Worm (Caenorhabditis elegans) whole organism, L4 larva: ENCODE results near the gene srg-36.
A peak's percentile ranks its signal among the peaks of the same experiment; 100 is the strongest.

Experiments used
- D1046.2 ChIP-seq: fragments of 200-800 bp; sonication (Bioruptor generic); IDR thresholded peaks from 2 replicates; pipeline ENCODE4 v1.3.6; 2022; ENCODE audit warnings: missing genetic modification characterization, missing compliant biosample characterization
- F10B5.3 ChIP-seq: sonication (generic microtip); optimal IDR thresholded peaks from 2 replicates; lab custom pipeline; 2016; ENCODE audit warnings: mild to moderate bottlenecking, missing genetic modification characterization, missing compliant biosample characterization
- F26F4.8 ChIP-seq: fragments of 200-800 bp; sonication (Bioruptor generic); conservative IDR thresholded peaks from 2 replicates; pipeline ENCODE4 v1.3.6; 2022; ENCODE audit warnings: missing genetic modification characterization, missing compliant biosample characterization
- F37D6.2 ChIP-seq: sonication (generic microtip); optimal IDR thresholded peaks from 2 replicates; lab custom pipeline; 2016; ENCODE audit warnings: mild to moderate bottlenecking, missing genetic modification characterization, missing compliant biosample characterization
- T26A8.4 ChIP-seq: fragments of 200-800 bp; sonication (Bioruptor generic); IDR thresholded peaks from 2 replicates; pipeline ENCODE4 v1.3.6; 2022; ENCODE audit warnings: missing genetic modification characterization, missing compliant biosample characterization
- Y75B8A.6 ChIP-seq: fragments of 200-800 bp; sonication (Bioruptor generic); IDR thresholded peaks from 2 replicates; pipeline ENCODE4 v1.3.6; 2022; ENCODE audit warnings: missing genetic modification reagents, missing genetic modification characterization, missing compliant biosample characterization
- ZK337.2 ChIP-seq: fragments of 200-800 bp; sonication (Bioruptor generic); IDR thresholded peaks from 2 replicates; pipeline ENCODE4 v1.3.6; 2022; ENCODE audit warnings: missing genetic modification reagents, missing genetic modification characterization, missing compliant biosample characterization
- ZK546.5 ChIP-seq, 2 experiments: sonication (generic microtip); optimal IDR thresholded peaks; 2 replicates each; lab custom pipeline; 2017; ENCODE audit warnings: missing biosample characterization in 2 of 2, missing genetic modification characterization in 2 of 2
- aha-1 ChIP-seq: fragments of 150-350 bp; peaks from one replicate; lab custom pipeline; 2014; ENCODE audit warnings: missing biosample characterization, missing genetic modification characterization
- attf-4 ChIP-seq: sonication (generic microtip); optimal IDR thresholded peaks from 3 replicates; lab custom pipeline; 2017; ENCODE audit warnings: missing biosample characterization, missing genetic modification characterization
- ceh-44 ChIP-seq: fragments of 200-800 bp; sonication (Bioruptor generic); IDR thresholded peaks from 2 replicates; pipeline ENCODE4 v1.3.6; 2022; ENCODE audit warnings: missing genetic modification reagents, missing genetic modification characterization, missing compliant biosample characterization
- ceh-82 ChIP-seq: sonication (generic microtip); optimal IDR thresholded peaks from 2 replicates; lab custom pipeline; 2017; ENCODE audit warnings: missing biosample characterization, missing genetic modification characterization
- ctbp-1 ChIP-seq: fragments of 200-800 bp; sonication (Bioruptor generic); IDR thresholded peaks from 2 replicates; pipeline ENCODE4 v1.3.6; 2022; ENCODE audit warnings: missing genetic modification reagents, missing genetic modification characterization, missing compliant biosample characterization
- daf-12 ChIP-seq: fragments of 150-350 bp; optimal IDR thresholded peaks from 2 replicates; lab custom pipeline; 2014; ENCODE audit warnings: missing biosample characterization, missing genetic modification reagents, missing genetic modification characterization
- daf-16 ChIP-seq, 3 experiments: sonication (generic microtip); optimal IDR thresholded peaks; 2 replicates each; lab custom pipeline; 2016 to 2017; ENCODE audit warnings: missing genetic modification characterization in 3 of 3, missing genetic modification reagents in 3 of 3, mild to moderate bottlenecking in 2 of 3, missing compliant biosample characterization in 2 of 3, missing biosample characterization in 1 of 3, moderate library complexity in 1 of 3
- daf-19 ChIP-seq: fragments of 200-800 bp; sonication (Bioruptor generic); conservative IDR thresholded peaks from 2 replicates; pipeline ENCODE4 v1.3.6; 2022; ENCODE audit warnings: missing genetic modification characterization, missing compliant biosample characterization
- daf-8 ChIP-seq: fragments of 200-800 bp; sonication (Bioruptor generic); IDR thresholded peaks from 2 replicates; pipeline ENCODE4 v1.3.6; 2022; ENCODE audit warnings: missing genetic modification characterization, missing compliant biosample characterization
- dmd-6 ChIP-seq: fragments of 200-800 bp; sonication (Bioruptor generic); IDR thresholded peaks from 2 replicates; pipeline ENCODE4 v1.3.6; 2022; ENCODE audit warnings: missing genetic modification reagents, missing genetic modification characterization, missing compliant biosample characterization
- dmd-9 ChIP-seq: fragments of 200-800 bp; sonication (Bioruptor generic); IDR thresholded peaks from 2 replicates; pipeline ENCODE4 v1.3.6; 2022; ENCODE audit warnings: missing genetic modification reagents, missing genetic modification characterization, missing compliant biosample characterization
- duxl-1 ChIP-seq: sonication (generic microtip); optimal IDR thresholded peaks from 2 replicates; lab custom pipeline; 2016; ENCODE audit warnings: mild to moderate bottlenecking, missing genetic modification characterization, moderate library complexity, missing compliant biosample characterization; ENCODE audit not compliant: poor library complexity
- dve-1 ChIP-seq: sonication (generic microtip); optimal IDR thresholded peaks from 2 replicates; lab custom pipeline; 2017; ENCODE audit warnings: antibody characterized with exemption, mild to moderate bottlenecking, missing genetic modification characterization, missing compliant biosample characterization; ENCODE audit not compliant: insufficient read depth
- egl-27 ChIP-seq: sonication (generic microtip); optimal IDR thresholded peaks from 3 replicates; lab custom pipeline; 2017; ENCODE audit warnings: missing biosample characterization, missing genetic modification reagents, missing genetic modification characterization
- egl-43 ChIP-seq: fragments of 200-800 bp; sonication (Bioruptor generic); IDR thresholded peaks from 2 replicates; pipeline ENCODE4 v1.3.6; 2022; ENCODE audit warnings: missing genetic modification reagents, missing genetic modification characterization, missing compliant biosample characterization
- fkh-10 ChIP-seq: fragments of 150-350 bp; optimal IDR thresholded peaks from 2 replicates; lab custom pipeline; 2014; ENCODE audit warnings: missing biosample characterization, missing genetic modification reagents, missing genetic modification characterization
- fos-1 ChIP-seq: fragments of 150-350 bp; optimal IDR thresholded peaks from 2 replicates; lab custom pipeline; 2014; ENCODE audit warnings: missing biosample characterization, missing genetic modification characterization
- gei-8 ChIP-seq: fragments of 200-800 bp; sonication (Bioruptor generic); optimal IDR thresholded peaks from 2 replicates; lab custom pipeline; 2018; ENCODE audit warnings: mild to moderate bottlenecking, missing genetic modification characterization, missing compliant biosample characterization
- hif-1 ChIP-seq, 2 experiments: sonication (generic microtip); optimal IDR thresholded peaks; 2 replicates each; lab custom pipeline; 2016 to 2017; ENCODE audit warnings: missing compliant biosample characterization in 2 of 2, missing genetic modification characterization in 2 of 2, missing genetic modification reagents in 2 of 2, missing genotype in 2 of 2, mild to moderate bottlenecking in 1 of 2
- hlh-11 ChIP-seq: fragments of 200-800 bp; sonication (Bioruptor generic); optimal IDR thresholded peaks from 2 replicates; lab custom pipeline; 2018; ENCODE audit warnings: mild to moderate bottlenecking, missing genetic modification characterization, missing compliant biosample characterization
- jun-1 ChIP-seq: fragments of 150-350 bp; optimal IDR thresholded peaks from 2 replicates; lab custom pipeline; 2014; ENCODE audit warnings: missing biosample characterization, missing genetic modification reagents, missing genetic modification characterization
- lim-7 ChIP-seq: fragments of 200-800 bp; sonication (Bioruptor generic); IDR thresholded peaks from 2 replicates; pipeline ENCODE4 v1.3.6; 2022; ENCODE audit warnings: missing genetic modification characterization, missing compliant biosample characterization
- lin-15B ChIP-seq: fragments of 150-350 bp; sonication (generic microtip); optimal IDR thresholded peaks from 3 replicates; lab custom pipeline; 2014; ENCODE audit warnings: missing biosample characterization, missing genetic modification characterization
- lsy-2 ChIP-seq, 2 experiments: fragments of 150-350 bp in 1 of 2; sonication (generic microtip) in 1 of 2; optimal IDR thresholded peaks; 2 replicates each; lab custom pipeline; 2014 to 2017; ENCODE audit warnings: missing biosample characterization in 2 of 2, missing genetic modification characterization in 2 of 2
- madf-5 ChIP-seq, 2 experiments: fragments of 200-800 bp; sonication (Bioruptor generic); IDR thresholded peaks; 2 replicates each; pipeline ENCODE4 v1.3.6; 2022; ENCODE audit warnings: missing compliant biosample characterization in 2 of 2, missing genetic modification characterization in 2 of 2
- mdl-1 ChIP-seq, 2 experiments: fragments of 150-350 bp in 1 of 2; sonication (generic microtip) in 1 of 2; optimal IDR thresholded peaks; 2 replicates each; lab custom pipeline; 2014 to 2017; ENCODE audit warnings: missing biosample characterization in 2 of 2, missing genetic modification characterization in 2 of 2
- mes-2 ChIP-seq: sonication (generic microtip); optimal IDR thresholded peaks from 2 replicates; lab custom pipeline; 2016; ENCODE audit warnings: missing genotype, mild to moderate bottlenecking, missing genetic modification characterization, missing compliant biosample characterization; ENCODE audit not compliant: poor library complexity, severe bottlenecking
- mxl-2 ChIP-seq: fragments of 200-800 bp; sonication (Bioruptor generic); conservative IDR thresholded peaks from 2 replicates; pipeline ENCODE4 v1.3.6; 2022; ENCODE audit warnings: missing genetic modification reagents, missing genetic modification characterization, missing compliant biosample characterization
- mxl-3 ChIP-seq: fragments of 200-800 bp; sonication (Bioruptor generic); optimal IDR thresholded peaks from 2 replicates; lab custom pipeline; 2018; ENCODE audit warnings: mild to moderate bottlenecking, missing genetic modification characterization, missing compliant biosample characterization
- nhr-11 ChIP-seq: fragments of 150-350 bp; optimal IDR thresholded peaks from 2 replicates; lab custom pipeline; 2014; ENCODE audit warnings: missing biosample characterization, missing genetic modification characterization
- nhr-28 ChIP-seq: fragments of 150-350 bp; optimal IDR thresholded peaks from 2 replicates; lab custom pipeline; 2014; ENCODE audit warnings: missing biosample characterization, missing genetic modification characterization
- nhr-77 ChIP-seq: fragments of 150-350 bp; optimal IDR thresholded peaks from 2 replicates; lab custom pipeline; 2014; ENCODE audit warnings: missing biosample characterization, missing genetic modification characterization
- pqm-1 ChIP-seq: sonication (generic microtip); optimal IDR thresholded peaks from 2 replicates; lab custom pipeline; 2017; ENCODE audit warnings: missing biosample characterization, missing genetic modification characterization
- rbr-2 ChIP-seq: sonication (generic microtip); optimal IDR thresholded peaks from 2 replicates; lab custom pipeline; 2016; ENCODE audit warnings: missing genotype, missing genetic modification characterization, missing compliant biosample characterization
- sdz-12 ChIP-seq: fragments of 200-800 bp; sonication (Bioruptor generic); optimal IDR thresholded peaks from 2 replicates; lab custom pipeline; 2018; ENCODE audit warnings: mild to moderate bottlenecking, missing genetic modification characterization, missing compliant biosample characterization
- set-16 ChIP-seq: fragments of 200-800 bp; sonication (Bioruptor generic); IDR thresholded peaks from 2 replicates; pipeline ENCODE4 v1.3.6; 2022; ENCODE audit warnings: missing genetic modification reagents, missing genetic modification characterization, missing compliant biosample characterization
- skn-1 ChIP-seq: fragments of 150-350 bp; optimal IDR thresholded peaks from 2 replicates; lab custom pipeline; 2014; ENCODE audit warnings: missing biosample characterization, missing genetic modification characterization
- snpc-4 ChIP-seq: fragments of 150-350 bp; optimal IDR thresholded peaks from 2 replicates; lab custom pipeline; 2014; ENCODE audit warnings: missing biosample characterization, missing genetic modification characterization
- spr-1 ChIP-seq: sonication (generic microtip); optimal IDR thresholded peaks from 2 replicates; lab custom pipeline; 2016; ENCODE audit warnings: mild to moderate bottlenecking, missing genetic modification characterization, missing compliant biosample characterization
- spr-3 ChIP-seq: fragments of 200-800 bp; sonication (Bioruptor generic); optimal IDR thresholded peaks from 2 replicates; lab custom pipeline; 2018; ENCODE audit warnings: mild to moderate bottlenecking, missing genetic modification characterization, missing compliant biosample characterization
- tag-97 ChIP-seq: fragments of 200-800 bp; sonication (Bioruptor generic); IDR thresholded peaks from 2 replicates; pipeline ENCODE4 v1.3.6; 2022; ENCODE audit warnings: missing genetic modification characterization, missing compliant biosample characterization
- vab-7 ChIP-seq: fragments of 200-800 bp; sonication (Bioruptor generic); IDR thresholded peaks from 2 replicates; pipeline ENCODE4 v1.3.6; 2022; ENCODE audit warnings: missing genetic modification reagents, missing genetic modification characterization, missing compliant biosample characterization
- zag-1 ChIP-seq: fragments of 150-350 bp; optimal IDR thresholded peaks from 2 replicates; lab custom pipeline; 2014; ENCODE audit warnings: missing biosample characterization, missing genetic modification characterization
- zip-2 ChIP-seq: fragments of 150-350 bp; optimal IDR thresholded peaks from 2 replicates; lab custom pipeline; 2014; ENCODE audit warnings: missing biosample characterization, missing genetic modification characterization

The srg-36 gene

ce11 chrX:14206321-14206720 is 27.9 kb downstream of the srg-36 start:
- no peak for TF ChIP-seq aha-1 (tag; lab: Kevin White, UChicago)
- no peak for TF ChIP-seq egl-43 (GFP tag; lab: Robert Waterston, UW)
- TF ChIP-seq rbr-2 = no peak
- no peak for TF ChIP-seq daf-19 (GFP tag; lab: Robert Waterston, UW)
- no peak for TF ChIP-seq spr-3 (GFP tag; lab: Kevin White, UChicago)
- TF ChIP-seq skn-1 (tag; lab: Kevin White, UChicago) = no peak
- no peak for TF ChIP-seq daf-12 (tag; lab: Kevin White, UChicago)
- TF ChIP-seq mdl-1 (tag; optimal IDR thresholded peaks at IDR 0.05; lab: Kevin White, UChicago) = no peak
- no peak for TF ChIP-seq jun-1 (tag; lab: Kevin White, UChicago)
- no peak for TF ChIP-seq mxl-3 (GFP tag; lab: Kevin White, UChicago)
- no peak for TF ChIP-seq lin-15B (tag; lab: Kevin White, UChicago)
- TF ChIP-seq attf-4 (tag; lab: Kevin White, UChicago) = no peak
- no peak for TF ChIP-seq vab-7 (GFP tag; lab: Robert Waterston, UW)
- TF ChIP-seq ceh-44 = no peak
- TF ChIP-seq T26A8.4 = no peak
- TF ChIP-seq F10B5.3 (tag; lab: Kevin White, UChicago) = no peak
- no peak for TF ChIP-seq lim-7
- TF ChIP-seq gei-8 (GFP tag; lab: Kevin White, UChicago) = no peak
- TF ChIP-seq fos-1 (tag; lab: Kevin White, UChicago) = no peak
- TF ChIP-seq duxl-1 (tag; lab: Kevin White, UChicago) = no peak
- no peak for TF ChIP-seq Y75B8A.6 (GFP tag; lab: Robert Waterston, UW)
- no peak for TF ChIP-seq nhr-11 (tag; lab: Kevin White, UChicago)
- TF ChIP-seq ceh-82 (tag; lab: Kevin White, UChicago) = no peak
- no peak for TF ChIP-seq zag-1 (tag; lab: Kevin White, UChicago)
- no peak for TF ChIP-seq daf-8 (GFP tag; lab: Robert Waterston, UW)
- TF ChIP-seq tag-97 (GFP tag; lab: Robert Waterston, UW) = no peak
- no peak for TF ChIP-seq nhr-77
- TF ChIP-seq hif-1 (tag; optimal IDR thresholded peaks at IDR 0.05; lab: Kevin White, UChicago) = no peak
- TF ChIP-seq lsy-2 (tag; optimal IDR thresholded peaks at IDR 0.05; lab: Kevin White, UChicago) = no peak
- TF ChIP-seq madf-5 (GFP tag; IDR thresholded peaks at IDR 0.05; lab: Robert Waterston, UW) = no peak
- TF ChIP-seq dmd-9 (GFP tag; lab: Robert Waterston, UW) = no peak
- TF ChIP-seq pqm-1 (tag; lab: Kevin White, UChicago) = peak; percentile 64
- no peak for TF ChIP-seq ZK546.5 (tag; optimal IDR thresholded peaks at IDR 0.05; lab: Kevin White, UChicago)
- TF ChIP-seq snpc-4 (tag; lab: Kevin White, UChicago) = no peak
- TF ChIP-seq ctbp-1 = no peak
- no peak for TF ChIP-seq fkh-10 (GFP tag; lab: Kevin White, UChicago)
- TF ChIP-seq F37D6.2 (tag; lab: Kevin White, UChicago) = no peak
- no peak for TF ChIP-seq mxl-2 (GFP tag; lab: Robert Waterston, UW)
- TF ChIP-seq spr-1 (tag; lab: Kevin White, UChicago) = no peak
- no peak for TF ChIP-seq egl-27 (tag; lab: Kevin White, UChicago)
- TF ChIP-seq hlh-11 (tag; lab: Kevin White, UChicago) = peak; percentile 42
- peak; percentile 48; the same call in 1 of the 2 replicates for TF ChIP-seq dmd-6 (GFP tag; lab: Robert Waterston, UW)
- TF ChIP-seq nhr-28 (tag; lab: Kevin White, UChicago) = peak; percentile 53
- no peak for TF ChIP-seq sdz-12
- no peak for TF ChIP-seq set-16 (GFP tag; lab: Robert Waterston, UW)
- no peak for TF ChIP-seq zip-2
- TF ChIP-seq ZK337.2 = no peak
- TF ChIP-seq F26F4.8 (GFP tag; lab: Robert Waterston, UW) = no peak
- TF ChIP-seq dve-1 (tag; lab: Kevin White, UChicago) = peak; percentile 36
- TF ChIP-seq daf-16 (GFP tag; optimal IDR thresholded peaks at IDR 0.05; lab: Kevin White, UChicago) = no peak
- TF ChIP-seq daf-16 (tag; optimal IDR thresholded peaks at IDR 0.05; lab: Kevin White, UChicago) = peak; percentile 69
- no peak for TF ChIP-seq mes-2 (tag; lab: Kevin White, UChicago)
- TF ChIP-seq D1046.2 (GFP tag; lab: Robert Waterston, UW) = no peak
